Worm (Caenorhabditis elegans): ENCODE measurements around the gene sqv-7.

sqv-7 gene

ce11 chrII:7037659-7038342, 25.3 kb upstream of the sqv-7 start, which contains the start of gene cin-4 (continued):
- TF ChIP-seq F49E8.2 (tag; optimal IDR thresholded peaks at IDR 0.05; ENCODE audit: insufficient read depth) (peak; percentile 49), B0019.2 (GFP tag; conservative IDR thresholded peaks at IDR 0.05) (peak; percentile 66; the same call in 1 of the 2 replicates), unc-130 (GFP tag; optimal IDR thresholded peaks at IDR 0.05) (peak; percentile 30), dox-1 (GFP tag; IDR thresholded peaks at IDR 0.05) (peak; percentile 69), lsl-1 (GFP tag; optimal IDR thresholded peaks at IDR 0.05) (peak; percentile 85), repo-1 (tag; optimal IDR thresholded peaks at IDR 0.05) (no peak), ets-4 (GFP tag; optimal IDR thresholded peaks at IDR 0.05) (no peak), dpl-1 (GFP tag; optimal IDR thresholded peaks at IDR 0.05) (peak; percentile 76), sea-2 (GFP tag; IDR thresholded peaks at IDR 0.05) (no peak)

ce11 chrII:7031137-7031697, 18.7 kb upstream of the sqv-7 start:
- peak in 1 of 2 experiments; percentile 20 for TF ChIP-seq let-607 (tag; optimal IDR thresholded peaks at IDR 0.05)
- no peak for TF ChIP-seq lin-54 (GFP tag; optimal IDR thresholded peaks at IDR 0.05)
- TF ChIP-seq nhr-80 (tag; optimal IDR thresholded peaks at IDR 0.05): peak; percentile 84

- TF ChIP-seq attf-6 (GFP tag; IDR thresholded peaks at IDR 0.05) (no peak), aptf-3 (GFP tag; IDR thresholded peaks at IDR 0.05) (no peak), ccch-3 (GFP tag; optimal IDR thresholded peaks at IDR 0.05) (no peak), hlh-26 (GFP tag; conservative IDR thresholded peaks at IDR 0.05) (no peak), attf-3 (GFP tag; conservative IDR thresholded peaks at IDR 0.05) (no peak), dpl-1 (GFP tag; optimal IDR thresholded peaks at IDR 0.05) (no peak), ceh-91 (GFP tag; IDR thresholded peaks at IDR 0.05) (no peak), lin-40 (tag; optimal IDR thresholded peaks at IDR 0.05) (no peak), lag-1 (GFP tag; IDR thresholded peaks at IDR 0.05) (no peak), Y53F4B.3 (GFP tag; IDR thresholded peaks at IDR 0.05) (no peak), F37B4.10 (GFP tag; IDR thresholded peaks at IDR 0.05) (no peak), Y79H2A.3 (GFP tag; conservative IDR thresholded peaks at IDR 0.05) (no peak), F23B12.7 (tag; optimal IDR thresholded peaks at IDR 0.05; ENCODE audit: insufficient read depth) (no peak), ets-4 (GFP tag; optimal IDR thresholded peaks at IDR 0.05) (no peak), sdz-38 (tag; optimal IDR thresholded peaks at IDR 0.05) (no peak), aptf-2 (GFP tag; conservative IDR thresholded peaks at IDR 0.05) (no peak)
Measured at ce11 chrII:7029524-7029923, 17.0 kb upstream of the sqv-7 start.

- no peak for TF ChIP-seq ama-1 (optimal IDR thresholded peaks at IDR 0.05)
- TF ChIP-seq ama-1 (GFP tag; optimal IDR thresholded peaks at IDR 0.05): no peak
- TF ChIP-seq pbrm-1 (GFP tag; IDR thresholded peaks at IDR 0.05): no peak
- TF ChIP-seq B0336.3 (GFP tag; IDR thresholded peaks at IDR 0.05): 0 out of 2 replicates have a peak, but pooled peaks have one; percentile 22
- TF ChIP-seq hrde-1 (tag; optimal IDR thresholded peaks at IDR 0.05; ENCODE audit: borderline replicate concordance): no peak
- peak; percentile 85 for TF ChIP-seq lsl-1 (GFP tag; optimal IDR thresholded peaks at IDR 0.05)
- TF ChIP-seq fkh-3 (tag; optimal IDR thresholded peaks at IDR 0.05): no peak
- TF ChIP-seq chd-7 (tag; optimal IDR thresholded peaks at IDR 0.05): no peak
- peak; percentile 77 for TF ChIP-seq xnd-1 (tag; optimal IDR thresholded peaks at IDR 0.05)
- no peak for TF ChIP-seq cebp-1 (GFP tag; IDR thresholded peaks at IDR 0.05)
- peak; percentile 81 for TF ChIP-seq cebp-1 (tag; optimal IDR thresholded peaks at IDR 0.05)
- TF ChIP-seq snpc-1.3 (tag; optimal IDR thresholded peaks at IDR 0.05; ENCODE audit: insufficient read depth): peak; percentile 8
- TF ChIP-seq madf-8 (GFP tag; conservative IDR thresholded peaks at IDR 0.05): peak; percentile 51; the same call in 1 of the 2 replicates
- peak; percentile 66 to 73 for TF ChIP-seq let-607 (tag; optimal IDR thresholded peaks at IDR 0.05)
- no peak for TF ChIP-seq F23B12.7 (tag; optimal IDR thresholded peaks at IDR 0.05; ENCODE audit: insufficient read depth)
- no peak for TF ChIP-seq Y79H2A.3 (GFP tag; conservative IDR thresholded peaks at IDR 0.05)
- peak; percentile 84 for TF ChIP-seq nhr-80 (tag; optimal IDR thresholded peaks at IDR 0.05)
- TF ChIP-seq lin-40 (tag; optimal IDR thresholded peaks at IDR 0.05): peak; percentile 12
- TF ChIP-seq aptf-2 (GFP tag; conservative IDR thresholded peaks at IDR 0.05): no peak
- TF ChIP-seq B0035.1 (tag; optimal IDR thresholded peaks at IDR 0.05): no peak
Measured at ce11 chrII:7024897-7025852, 12.7 kb upstream of the sqv-7 start, which contains the start of gene znf-598. Gene znf-598 (plus strand): TSS chrII:7025802.

All from whole organism, young adult.